Worm (Caenorhabditis elegans) whole organism, late embryonic: Measurements from ENCODE around the gene srab-25.

ENCODE experiments used
- C08G9.2 ChIP-seq: sonication (generic microtip); optimal IDR thresholded peaks from 2 replicates; lab custom pipeline; 2016; ENCODE audit warnings: mild to moderate bottlenecking, missing genetic modification characterization, moderate library complexity, missing compliant biosample characterization
- F13H6.1 ChIP-seq: sonication (generic microtip); optimal IDR thresholded peaks from 2 replicates; lab custom pipeline; 2016; ENCODE audit warnings: missing genetic modification characterization, missing compliant biosample characterization
- K02D7.2 ChIP-seq: sonication (generic microtip); optimal IDR thresholded peaks from 2 replicates; lab custom pipeline; 2017; ENCODE audit warnings: mild to moderate bottlenecking, missing genetic modification characterization, missing compliant biosample characterization
- K09A11.1 ChIP-seq: sonication (generic microtip); optimal IDR thresholded peaks from 2 replicates; lab custom pipeline; 2017; ENCODE audit warnings: antibody characterized with exemption, mild to moderate bottlenecking, missing genetic modification characterization, missing compliant biosample characterization; ENCODE audit not compliant: insufficient read depth
- T23F11.4 ChIP-seq: fragments of 200-800 bp; sonication (Bioruptor generic); optimal IDR thresholded peaks from 2 replicates; lab custom pipeline; 2018; ENCODE audit warnings: mild to moderate bottlenecking, missing genetic modification characterization, missing compliant biosample characterization
- ahr-1 ChIP-seq: sonication (generic microtip); optimal IDR thresholded peaks from 2 replicates; lab custom pipeline; 2016; ENCODE audit warnings: missing genetic modification characterization, missing compliant biosample characterization
- ama-1 ChIP-seq: fragments of 150-350 bp; optimal IDR thresholded peaks from 2 replicates; lab custom pipeline; 2014
- ceh-14 ChIP-seq: sonication (generic microtip); optimal IDR thresholded peaks from 2 replicates; lab custom pipeline; 2016; ENCODE audit warnings: missing genotype, missing genetic modification characterization, missing compliant biosample characterization
- ceh-19 ChIP-seq: fragments of 200-800 bp; sonication (Bioruptor generic); optimal IDR thresholded peaks from 2 replicates; lab custom pipeline; 2018; ENCODE audit warnings: mild to moderate bottlenecking, missing genetic modification characterization, missing compliant biosample characterization
- ceh-24 ChIP-seq: sonication (generic microtip); optimal IDR thresholded peaks from 2 replicates; lab custom pipeline; 2016; ENCODE audit warnings: mild to moderate bottlenecking, missing genetic modification characterization, missing compliant biosample characterization
- ceh-45 ChIP-seq: fragments of 200-800 bp; sonication (Bioruptor generic); IDR thresholded peaks from 2 replicates; pipeline ENCODE4 v1.3.6; 2022; ENCODE audit warnings: missing genetic modification reagents, missing genetic modification characterization, missing compliant biosample characterization
- ceh-48 ChIP-seq: sonication (generic microtip); optimal IDR thresholded peaks from 2 replicates; lab custom pipeline; 2016; ENCODE audit warnings: missing genetic modification characterization, inconsistent platforms, missing compliant biosample characterization
- ceh-6 ChIP-seq: fragments of 200-800 bp; sonication (Bioruptor generic); optimal IDR thresholded peaks from 2 replicates; lab custom pipeline; 2018; ENCODE audit warnings: mild to moderate bottlenecking, missing genetic modification characterization, missing compliant biosample characterization
- dmd-4 ChIP-seq: sonication (generic microtip); optimal IDR thresholded peaks from 2 replicates; lab custom pipeline; 2016; ENCODE audit warnings: borderline replicate concordance, missing genetic modification characterization, missing compliant biosample characterization
- elt-4 ChIP-seq: sonication (generic microtip); optimal IDR thresholded peaks from 2 replicates; lab custom pipeline; 2016; ENCODE audit warnings: missing genetic modification characterization, missing compliant biosample characterization
- ets-4 ChIP-seq: sonication (generic microtip); optimal IDR thresholded peaks from 2 replicates; lab custom pipeline; 2016; ENCODE audit warnings: missing genetic modification characterization, missing compliant biosample characterization
- fax-1 ChIP-seq: sonication (generic microtip); optimal IDR thresholded peaks from 2 replicates; lab custom pipeline; 2016; ENCODE audit warnings: missing genotype, missing genetic modification characterization, missing compliant biosample characterization
- fkh-10 ChIP-seq: fragments of 150-350 bp; optimal IDR thresholded peaks from 2 replicates; lab custom pipeline; 2014; ENCODE audit warnings: missing biosample characterization, missing genetic modification reagents, missing genetic modification characterization
- hlh-6 ChIP-seq: sonication (generic microtip); optimal IDR thresholded peaks from 2 replicates; lab custom pipeline; 2016; ENCODE audit warnings: missing genotype, missing genetic modification characterization, missing compliant biosample characterization
- lin-11 ChIP-seq: fragments of 200-800 bp; sonication (Bioruptor generic); optimal IDR thresholded peaks from 2 replicates; lab custom pipeline; 2018; ENCODE audit warnings: mild to moderate bottlenecking, missing genetic modification characterization, missing compliant biosample characterization
- madf-2 ChIP-seq: sonication (generic microtip); optimal IDR thresholded peaks from 2 replicates; lab custom pipeline; 2017; ENCODE audit warnings: missing genetic modification characterization, missing compliant biosample characterization
- mec-3 ChIP-seq: sonication (generic microtip); optimal IDR thresholded peaks from 2 replicates; lab custom pipeline; 2016; ENCODE audit warnings: borderline replicate concordance, missing genetic modification characterization, missing compliant biosample characterization
- nhr-232 ChIP-seq: sonication (generic microtip); optimal IDR thresholded peaks from 2 replicates; lab custom pipeline; 2016; ENCODE audit warnings: missing genetic modification characterization, missing compliant biosample characterization
- npax-4 ChIP-seq: sonication (generic microtip); optimal IDR thresholded peaks from 2 replicates; lab custom pipeline; 2016; ENCODE audit warnings: missing genetic modification characterization, missing compliant biosample characterization
- pha-2 ChIP-seq: sonication (generic microtip); optimal IDR thresholded peaks from 2 replicates; lab custom pipeline; 2017; ENCODE audit warnings: mild to moderate bottlenecking, missing genetic modification characterization, missing compliant biosample characterization
- pha-4 ChIP-seq: fragments of 150-350 bp; optimal IDR thresholded peaks from 2 replicates; lab custom pipeline; 2018; ENCODE audit warnings: missing biosample characterization, missing genetic modification reagents, missing genetic modification characterization
- pros-1 ChIP-seq: fragments of 150-350 bp; optimal IDR thresholded peaks from 2 replicates; lab custom pipeline; 2014; ENCODE audit warnings: missing biosample characterization, missing genetic modification reagents, missing genetic modification characterization
- ref-2 ChIP-seq: sonication (generic microtip); optimal IDR thresholded peaks from 2 replicates; lab custom pipeline; 2016; ENCODE audit warnings: missing genetic modification characterization, missing compliant biosample characterization
- rnt-1 ChIP-seq: sonication (generic microtip); optimal IDR thresholded peaks from 2 replicates; lab custom pipeline; 2016; ENCODE audit warnings: missing genetic modification characterization, missing compliant biosample characterization
- sdc-2 ChIP-seq: sonication (generic microtip); optimal IDR thresholded peaks from 2 replicates; lab custom pipeline; 2016; ENCODE audit warnings: missing genotype, missing genetic modification characterization, missing compliant biosample characterization
- ttx-3 ChIP-seq: sonication (generic microtip); optimal IDR thresholded peaks from 2 replicates; lab custom pipeline; 2016; ENCODE audit warnings: missing genetic modification reagents, missing genetic modification characterization, missing compliant biosample characterization
- unc-3 ChIP-seq, 2 experiments: fragments of 200-800 bp in 1 of 2; sonication (Bioruptor generic) in 1 of 2; sonication (generic microtip) in 1 of 2; conservative IDR thresholded peaks in 1 of 2; optimal IDR thresholded peaks in 1 of 2; 2 replicates each; pipeline versions ENCODE4 v1.3.6 to Lab custom; 2016 to 2022; ENCODE audit warnings: missing compliant biosample characterization in 2 of 2, missing genetic modification characterization in 2 of 2, missing genetic modification reagents in 1 of 2
- ztf-16 ChIP-seq: sonication (generic microtip); optimal IDR thresholded peaks from 2 replicates; lab custom pipeline; 2017; ENCODE audit warnings: missing genetic modification characterization, missing compliant biosample characterization

srab-25 gene

ce11 chrV:1716892-1717291, 24.1 kb downstream of the srab-25 start, which contains the start of gene srw-103:
TSS of gene srw-103 (plus strand) at chrV:1717192.
- no peak for TF ChIP-seq ceh-6 (GFP tag; lab: Kevin White, UChicago)
- no peak for TF ChIP-seq lin-11 (tag; lab: Kevin White, UChicago)
- no peak for TF ChIP-seq fkh-10
- TF ChIP-seq ceh-48: no peak
- TF ChIP-seq nhr-232: no peak
- TF ChIP-seq ahr-1 (tag; lab: Kevin White, UChicago): no peak
- no peak for TF ChIP-seq ref-2 (tag; lab: Kevin White, UChicago)
- TF ChIP-seq ama-1 (lab: Kevin White, UChicago): no peak
- no peak for TF ChIP-seq K09A11.1 (tag; lab: Kevin White, UChicago)

- TF ChIP-seq ceh-45: 0 out of 2 replicates have a peak, but pooled peaks have one; percentile 67
Measured at ce11 chrV:1713761-1714160, 27.2 kb downstream of the srab-25 start.

ce11 chrV:1710909-1711308, 30.1 kb downstream of the srab-25 start, which contains the start of gene srw-100:
TSS of gene srw-100 (plus strand) at chrV:1711209.
- TF ChIP-seq ceh-19: no peak
- TF ChIP-seq K09A11.1 (tag; lab: Kevin White, UChicago): no peak
- no peak for TF ChIP-seq fkh-10
- no peak for TF ChIP-seq ceh-48
- TF ChIP-seq T23F11.4: no peak
- TF ChIP-seq ztf-16: no peak
- TF ChIP-seq ref-2 (tag; lab: Kevin White, UChicago): no peak
- TF ChIP-seq, all 69 proteins: peak for 0

- no peak for TF ChIP-seq mec-3 (tag; lab: Kevin White, UChicago)
- TF ChIP-seq ceh-19: no peak
- no peak for TF ChIP-seq F13H6.1 (tag; lab: Kevin White, UChicago)
- TF ChIP-seq C08G9.2 (tag; lab: Kevin White, UChicago): no peak
- no peak for TF ChIP-seq lin-11 (tag; lab: Kevin White, UChicago)
- no peak for TF ChIP-seq unc-3 (GFP tag; conservative IDR thresholded peaks at IDR 0.05; lab: Robert Waterston, UW)
- TF ChIP-seq unc-3 (tag; optimal IDR thresholded peaks at IDR 0.05; lab: Kevin White, UChicago): no peak
- no peak for TF ChIP-seq rnt-1 (tag; lab: Kevin White, UChicago)
- no peak for TF ChIP-seq pha-4 (tag; lab: Kevin White, UChicago)
- no peak for TF ChIP-seq K02D7.2 (tag; lab: Kevin White, UChicago)
- no peak for TF ChIP-seq ets-4 (tag; lab: Kevin White, UChicago)
- TF ChIP-seq ttx-3 (tag; lab: Kevin White, UChicago): no peak
- no peak for TF ChIP-seq pha-2 (tag; lab: Kevin White, UChicago)
Measured at ce11 chrV:1708441-1708840, 32.5 kb downstream of the srab-25 start, which contains the start of gene srw-99. TSS of gene srw-99 (plus strand) at chrV:1708741.

ce11 chrV:1701584-1702101, 39.3 kb downstream of the srab-25 start, which contains the start of gene srw-90:
TSS of gene srw-90 (plus strand) at chrV:1702051.
- TF ChIP-seq lin-11 (tag; lab: Kevin White, UChicago): no peak
- TF ChIP-seq pros-1 (tag; lab: Kevin White, UChicago): no peak
- TF ChIP-seq F13H6.1 (tag; lab: Kevin White, UChicago): no peak
- TF ChIP-seq fax-1 (tag; lab: Kevin White, UChicago): no peak

ce11 chrV:1699228-1699795, 41.7 kb downstream of the srab-25 start:
- TF ChIP-seq npax-4 (tag; lab: Kevin White, UChicago) (no peak), ceh-24 (no peak), sdc-2 (tag; lab: Kevin White, UChicago) (no peak), ceh-48 (no peak)

- TF ChIP-seq pha-2 (tag; lab: Kevin White, UChicago) (no peak), hlh-6 (no peak), elt-4 (tag; lab: Kevin White, UChicago) (no peak), npax-4 (tag; lab: Kevin White, UChicago) (no peak), K09A11.1 (tag; lab: Kevin White, UChicago) (no peak), F13H6.1 (tag; lab: Kevin White, UChicago) (no peak), ceh-14 (no peak), dmd-4 (tag; lab: Kevin White, UChicago) (no peak), K02D7.2 (tag; lab: Kevin White, UChicago) (no peak), madf-2 (no peak)
Measured at ce11 chrV:1698400-1698799, 42.6 kb downstream of the srab-25 start.
